3 fruit fly cellular contexts compared by ENCODE assay signal in the genomic region with DNA sequence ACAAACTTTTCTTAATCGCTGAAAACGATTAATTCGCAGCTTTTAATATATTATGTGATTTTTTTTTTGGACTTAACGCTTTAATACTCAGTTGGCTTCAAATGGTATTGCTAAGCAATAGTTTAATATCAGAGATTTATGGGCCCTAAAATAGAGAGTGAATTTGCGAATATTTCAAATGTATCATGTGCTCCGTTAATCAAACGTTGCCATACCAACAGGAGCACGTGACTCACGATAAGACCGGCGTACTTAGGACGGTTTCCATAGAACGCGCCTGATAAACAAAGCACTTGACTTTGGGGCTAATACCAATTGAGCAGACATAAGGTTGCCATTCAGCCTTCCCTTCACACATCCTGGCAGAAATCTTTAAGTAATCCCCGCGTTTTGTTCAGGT.
A peak's percentile ranks its signal among the peaks of the same experiment; 100 is the strongest.
TF ChIP-seq lines count a peak whose summit lies in the region.

No protein-coding gene starts in this region.

- no peak for TF ChIP-seq CTCF in whole organism, embryonic (GFP tag; optimal IDR thresholded peaks at IDR 0.05; lab: Kevin White, UChicago)

TF ChIP-seq in whole organism, embryonic, 481 proteins besides CTCF, POLR2A, EP300 and RAD21:
- TF ChIP-seq sd (tag; optimal IDR thresholded peaks at IDR 0.05; lab: Kevin White, UChicago) (peak; percentile 15), CG34376 (GFP tag; optimal IDR thresholded peaks at IDR 0.05; lab: Kevin White, UChicago) (peak; percentile 17), exex (tag; optimal IDR thresholded peaks at IDR 0.05; lab: Kevin White, UChicago) (peak; percentile 67), CG13287 (GFP tag; IDR thresholded peaks at IDR 0.05; lab: Robert Waterston, UW; ENCODE audit: partially characterized antibody) (no peak), CG16815 (GFP tag; optimal IDR thresholded peaks at IDR 0.05; lab: Kevin White, UChicago) (no peak), nerfin-1 (tag; optimal IDR thresholded peaks at IDR 0.05; lab: Kevin White, UChicago) (no peak), bsh (GFP tag; optimal IDR thresholded peaks at IDR 0.05; lab: Kevin White, UChicago) (no peak), CG9727 (GFP tag; optimal IDR thresholded peaks at IDR 0.05; lab: Kevin White, UChicago) (no peak), cwo (GFP tag; optimal IDR thresholded peaks at IDR 0.05; lab: Kevin White, UChicago) (peak; percentile 81), CG12071 (GFP tag; optimal IDR thresholded peaks at IDR 0.05; lab: Kevin White, UChicago) (no peak), CG1647 (GFP tag; optimal IDR thresholded peaks at IDR 0.05; lab: Kevin White, UChicago) (no peak), dati (GFP tag; IDR thresholded peaks at IDR 0.05; lab: Robert Waterston, UW) (no peak)

TF ChIP-seq in whole organism, prepupa, 60 proteins besides CTCF, POLR2A, EP300 and RAD21:
- TF ChIP-seq CG9139 (GFP tag; optimal IDR thresholded peaks at IDR 0.05; lab: Kevin White, UChicago): no peak
- TF ChIP-seq svp (GFP tag; lab: Kevin White, UChicago): peak; percentile 47
TF ChIP-seq in whole organism, prepupa: peak in this region for 1.

TF ChIP-seq in whole organism, wandering third instar larva, 38 proteins besides CTCF, POLR2A, EP300 and RAD21:
- no peak for TF ChIP-seq CrebA (GFP tag; optimal IDR thresholded peaks at IDR 0.05; lab: Kevin White, UChicago; ENCODE audit: borderline replicate concordance)
- no peak for TF ChIP-seq CG32264 (GFP tag; optimal IDR thresholded peaks at IDR 0.05; lab: Kevin White, UChicago)
- TF ChIP-seq sage (GFP tag; optimal IDR thresholded peaks at IDR 0.05; lab: Kevin White, UChicago): no peak
- TF ChIP-seq Dfd (GFP tag; optimal IDR thresholded peaks at IDR 0.05; lab: Kevin White, UChicago): no peak
- peak; percentile 12 for TF ChIP-seq h (GFP tag; optimal IDR thresholded peaks at IDR 0.05; lab: Kevin White, UChicago)
- no peak for TF ChIP-seq HLH106 (tag; optimal IDR thresholded peaks at IDR 0.05; lab: Kevin White, UChicago)
- no peak for TF ChIP-seq CG9705 (GFP tag; optimal IDR thresholded peaks at IDR 0.05; lab: Kevin White, UChicago)
- no peak for TF ChIP-seq Dif (GFP tag; optimal IDR thresholded peaks at IDR 0.05; lab: Kevin White, UChicago; ENCODE audit: partially characterized antibody)
